Fruit fly (Drosophila melanogaster) whole organism, prepupa: ENCODE results near the gene Apt1.

Experiments used
- Blimp-1 ChIP-seq: fragments of 200-800 bp; sonication (Bioruptor generic); optimal IDR thresholded peaks from 3 replicates; lab custom pipeline; 2017; ENCODE audit warnings: missing biosample characterization, missing genetic modification characterization, mild to moderate bottlenecking, moderate library complexity, missing genetic modification reagents
- CG10631 ChIP-seq: fragments of 200-800 bp; sonication (Bioruptor generic); optimal IDR thresholded peaks from 2 replicates; lab custom pipeline; 2016; ENCODE audit warnings: missing biosample characterization, missing genetic modification characterization
- CG10669 ChIP-seq: fragments of 200-800 bp; sonication (Bioruptor generic); optimal IDR thresholded peaks from 3 replicates; lab custom pipeline; 2018; ENCODE audit warnings: missing biosample characterization, mild to moderate bottlenecking, missing genetic modification characterization, moderate library complexity
- CG11294 ChIP-seq: fragments of 200-800 bp; sonication (Bioruptor generic); IDR thresholded peaks from 2 replicates; pipeline ENCODE4 v1.3.6; 2022; ENCODE audit warnings: missing biosample characterization, missing genetic modification characterization
- CG11902 ChIP-seq: fragments of 200-800 bp; sonication (Bioruptor generic); optimal IDR thresholded peaks from 3 replicates; lab custom pipeline; 2016; ENCODE audit warnings: missing biosample characterization, missing genetic modification characterization
- CG15336 ChIP-seq: fragments of 200-800 bp; sonication (Bioruptor generic); IDR thresholded peaks from 2 replicates; pipeline ENCODE4 v1.3.6; 2022; ENCODE audit warnings: missing biosample characterization, missing genetic modification characterization
- CG1621 ChIP-seq: fragments of 200-800 bp; sonication (Bioruptor generic); optimal IDR thresholded peaks from 3 replicates; lab custom pipeline; 2018; ENCODE audit warnings: missing biosample characterization, mild to moderate bottlenecking, missing genetic modification characterization
- CG16779 ChIP-seq: fragments of 200-800 bp; sonication (Bioruptor generic); optimal IDR thresholded peaks from 3 replicates; lab custom pipeline; 2017; ENCODE audit warnings: missing biosample characterization, mild to moderate bottlenecking, missing genetic modification characterization
- CG3032 ChIP-seq: fragments of 200-800 bp; optimal IDR thresholded peaks from 2 replicates; lab custom pipeline; 2019; ENCODE audit warnings: missing biosample characterization, mild to moderate bottlenecking, missing genetic modification characterization, moderate library complexity
- CG31627 ChIP-seq: fragments of 200-800 bp; sonication (Bioruptor generic); optimal IDR thresholded peaks from 3 replicates; lab custom pipeline; 2016; ENCODE audit warnings: missing biosample characterization, missing genetic modification characterization
- CG32006 ChIP-seq: fragments of 200-800 bp; sonication (Bioruptor generic); optimal IDR thresholded peaks from 3 replicates; lab custom pipeline; 2017; ENCODE audit warnings: missing biosample characterization, mild to moderate bottlenecking, missing genetic modification characterization
- CG34406 ChIP-seq: fragments of 200-800 bp; sonication (Bioruptor generic); optimal IDR thresholded peaks from 3 replicates; lab custom pipeline; 2016; ENCODE audit warnings: missing biosample characterization, missing genetic modification characterization
- CG4318 ChIP-seq: fragments of 200-800 bp; sonication (Bioruptor generic); optimal IDR thresholded peaks from 3 replicates; lab custom pipeline; 2017; ENCODE audit warnings: missing biosample characterization, mild to moderate bottlenecking, missing genetic modification characterization
- CG6163 ChIP-seq: fragments of 200-800 bp; sonication (Bioruptor generic); IDR thresholded peaks from 3 replicates; pipeline ENCODE4 v1.3.6; 2022; ENCODE audit warnings: missing biosample characterization, missing genetic modification characterization
- CG8119 ChIP-seq: fragments of 200-800 bp; sonication (Bioruptor generic); IDR thresholded peaks from 3 replicates; pipeline ENCODE4 v1.3.6; 2022; ENCODE audit warnings: missing biosample characterization, missing genetic modification characterization
- CG8319 ChIP-seq: fragments of 200-800 bp; sonication (Bioruptor generic); optimal IDR thresholded peaks from 3 replicates; lab custom pipeline; 2016; ENCODE audit warnings: missing biosample characterization, missing genetic modification characterization
- CG8632 ChIP-seq: fragments of 200-800 bp; sonication (Bioruptor generic); optimal IDR thresholded peaks from 3 replicates; lab custom pipeline; 2016; ENCODE audit warnings: missing biosample characterization, missing genetic modification characterization
- CG9139 ChIP-seq: fragments of 200-800 bp; sonication (Bioruptor generic); optimal IDR thresholded peaks from 3 replicates; lab custom pipeline; 2017; ENCODE audit warnings: missing biosample characterization, mild to moderate bottlenecking, missing genetic modification characterization
- Eip78C ChIP-seq: fragments of 200-800 bp; sonication (Bioruptor generic); peaks from one replicate; lab custom pipeline; 2016; ENCODE audit warnings: missing biosample characterization, missing genetic modification characterization
- Eip93F ChIP-seq: fragments of 200-800 bp; sonication (Bioruptor generic); optimal IDR thresholded peaks from 2 replicates; lab custom pipeline; 2016; ENCODE audit warnings: missing biosample characterization, mild to moderate bottlenecking, missing genetic modification characterization
- Ets21C ChIP-seq: fragments of 200-800 bp; sonication (Bioruptor generic); optimal IDR thresholded peaks from 3 replicates; lab custom pipeline; 2016; ENCODE audit warnings: missing biosample characterization, missing genetic modification characterization
- Ets96B ChIP-seq: fragments of 200-800 bp; optimal IDR thresholded peaks from 2 replicates; lab custom pipeline; 2019; ENCODE audit warnings: missing biosample characterization, mild to moderate bottlenecking, missing genetic modification characterization, moderate library complexity
- Gug ChIP-seq: fragments of 200-800 bp; sonication (Bioruptor generic); IDR thresholded peaks from 2 replicates; pipeline ENCODE4 v1.3.6; 2022; ENCODE audit warnings: missing biosample characterization, missing genetic modification characterization
- Hr38 ChIP-seq: sonication (Bioruptor generic); optimal IDR thresholded peaks from 2 replicates; lab custom pipeline; 2016; ENCODE audit warnings: missing biosample characterization, missing genetic modification characterization
- Hr39 ChIP-seq: fragments of 200-800 bp; sonication (Bioruptor generic); optimal IDR thresholded peaks from 2 replicates; lab custom pipeline; 2016; ENCODE audit warnings: missing biosample characterization, missing genetic modification characterization
- Hr4 ChIP-seq: fragments of 200-800 bp; sonication (Bioruptor generic); optimal IDR thresholded peaks from 3 replicates; lab custom pipeline; 2016; ENCODE audit warnings: missing biosample characterization, missing genetic modification characterization
- Lpt ChIP-seq: fragments of 200-800 bp; sonication (Bioruptor generic); optimal IDR thresholded peaks from 3 replicates; lab custom pipeline; 2016; ENCODE audit warnings: missing biosample characterization, missing genetic modification characterization
- Met ChIP-seq: fragments of 200-800 bp; sonication (Bioruptor generic); optimal IDR thresholded peaks from 3 replicates; lab custom pipeline; 2016; ENCODE audit warnings: missing biosample characterization, missing genetic modification characterization
- Smox ChIP-seq: fragments of 200-800 bp; sonication (Bioruptor generic); optimal IDR thresholded peaks from 3 replicates; lab custom pipeline; 2016; ENCODE audit warnings: missing biosample characterization, missing genetic modification characterization
- Sox14 ChIP-seq: fragments of 200-800 bp; sonication (Bioruptor generic); optimal IDR thresholded peaks from 3 replicates; lab custom pipeline; 2016; ENCODE audit warnings: missing biosample characterization, missing genetic modification characterization
- achi ChIP-seq: fragments of 200-800 bp; sonication (Bioruptor generic); optimal IDR thresholded peaks from 3 replicates; lab custom pipeline; 2016; ENCODE audit warnings: missing biosample characterization, missing genetic modification characterization
- acj6 ChIP-seq: fragments of 200-800 bp; sonication (Bioruptor generic); optimal IDR thresholded peaks from 3 replicates; lab custom pipeline; 2016; ENCODE audit warnings: missing biosample characterization, missing genetic modification characterization
- dac ChIP-seq: fragments of 200-800 bp; sonication (Bioruptor generic); optimal IDR thresholded peaks from 2 replicates; lab custom pipeline; 2017; ENCODE audit warnings: missing biosample characterization, mild to moderate bottlenecking, missing genetic modification characterization
- dsx ChIP-seq: fragments of 200-800 bp; optimal IDR thresholded peaks from 3 replicates; lab custom pipeline; 2019; ENCODE audit warnings: missing biosample characterization, mild to moderate bottlenecking, missing genetic modification characterization, moderate library complexity; ENCODE audit not compliant: poor library complexity, severe bottlenecking
- eg ChIP-seq: fragments of 200-800 bp; sonication (Bioruptor generic); IDR thresholded peaks from 3 replicates; pipeline ENCODE4 v1.3.6; 2022; ENCODE audit warnings: missing biosample characterization, missing genetic modification characterization
- esn ChIP-seq: fragments of 200-800 bp; sonication (Bioruptor generic); optimal IDR thresholded peaks from 2 replicates; lab custom pipeline; 2016; ENCODE audit warnings: missing biosample characterization, mild to moderate bottlenecking, missing genetic modification characterization, moderate library complexity
- fd85E ChIP-seq: fragments of 200-800 bp; sonication (Bioruptor generic); optimal IDR thresholded peaks from 3 replicates; lab custom pipeline; 2016; ENCODE audit warnings: missing biosample characterization, missing genetic modification characterization
- fkh ChIP-seq: fragments of 200-800 bp; sonication (Bioruptor generic); optimal IDR thresholded peaks from 3 replicates; lab custom pipeline; 2017; ENCODE audit warnings: missing biosample characterization, mild to moderate bottlenecking, missing genetic modification characterization, moderate library complexity
- lz ChIP-seq: fragments of 200-800 bp; sonication (Bioruptor generic); optimal IDR thresholded peaks from 3 replicates; lab custom pipeline; 2016; ENCODE audit warnings: missing biosample characterization, missing genetic modification characterization
- salr ChIP-seq, 2 experiments: fragments of 200-800 bp; sonication (Bioruptor generic); optimal IDR thresholded peaks; 3 replicates each; lab custom pipeline; 2016 to 2018; ENCODE audit warnings: missing biosample characterization in 2 of 2, missing genetic modification characterization in 2 of 2, mild to moderate bottlenecking in 1 of 2
- ss ChIP-seq, 2 experiments: fragments of 200-800 bp; sonication (Bioruptor generic); optimal IDR thresholded peaks; 2 replicates in 1 of 2; 3 replicates in 1 of 2; lab custom pipeline; 2017 to 2018; ENCODE audit warnings: mild to moderate bottlenecking in 2 of 2, missing biosample characterization in 2 of 2, missing genetic modification characterization in 2 of 2, moderate library complexity in 1 of 2
- svp ChIP-seq: fragments of 200-800 bp; sonication (Bioruptor generic); peaks from one replicate; lab custom pipeline; 2016; ENCODE audit warnings: missing biosample characterization, missing genetic modification characterization
- topi ChIP-seq: fragments of 200-800 bp; sonication (Bioruptor generic); optimal IDR thresholded peaks from 3 replicates; lab custom pipeline; 2016; ENCODE audit warnings: missing biosample characterization, missing genetic modification characterization
- vri ChIP-seq: fragments of 200-800 bp; sonication (Bioruptor generic); optimal IDR thresholded peaks from 3 replicates; lab custom pipeline; 2016; ENCODE audit warnings: missing biosample characterization, mild to moderate bottlenecking, missing genetic modification characterization

The Apt1 gene

dm6 chr3L:11626229-11626826, 1.5 kb upstream of the Apt1 start, which contains the start of gene PCID2:
TSS of gene PCID2 (plus strand) at chr3L:11626441.
- peak; percentile 16 for TF ChIP-seq Eip78C
- TF ChIP-seq vri: no peak
- TF ChIP-seq svp (GFP tag; lab: Kevin White, UChicago): peak; percentile 82

dm6 chr3L:11630684-11631083, 2.8 kb downstream of the Apt1 start:
- TF ChIP-seq Blimp-1 (no peak), lz (GFP tag; lab: Kevin White, UChicago) (peak; percentile 24), esn (GFP tag; lab: Kevin White, UChicago) (peak; percentile 9)

- TF ChIP-seq CG9139: peak; percentile 10
- peak; percentile 4 for TF ChIP-seq Sox14 (GFP tag; lab: Kevin White, UChicago)
- TF ChIP-seq svp (GFP tag; lab: Kevin White, UChicago): peak; percentile 8
- TF ChIP-seq Eip78C: peak; percentile 31
- no peak for TF ChIP-seq acj6 (GFP tag; lab: Kevin White, UChicago)
- no peak for TF ChIP-seq fkh
- peak in 1 of 2 experiments; percentile 17 for TF ChIP-seq ss (GFP tag; optimal IDR thresholded peaks at IDR 0.05; lab: Kevin White, UChicago)
- TF ChIP-seq Hr4 (GFP tag; lab: Kevin White, UChicago): no peak
- peak; percentile 23 for TF ChIP-seq dsx
- TF ChIP-seq Hr39: no peak
- no peak for TF ChIP-seq Lpt
Measured at dm6 chr3L:11631092-11631491, 3.3 kb downstream of the Apt1 start, which contains the start of gene CG32091. TSS of gene CG32091 (plus strand) at chr3L:11631392.

dm6 chr3L:11634551-11634950, 6.7 kb downstream of the Apt1 start:
- no peak for TF ChIP-seq CG11294 (GFP tag; lab: Robert Waterston, UW)
- no peak for TF ChIP-seq CG31627 (GFP tag; lab: Kevin White, UChicago)
- peak; percentile 15 for TF ChIP-seq dac (GFP tag; lab: Kevin White, UChicago)
- no peak for TF ChIP-seq acj6 (GFP tag; lab: Kevin White, UChicago)
- no peak for TF ChIP-seq Smox
- TF ChIP-seq CG34406: no peak
- no peak for TF ChIP-seq topi (GFP tag; lab: Kevin White, UChicago)
- no peak for TF ChIP-seq salr (GFP tag; optimal IDR thresholded peaks at IDR 0.05; lab: Kevin White, UChicago)
- peak; percentile 67 for TF ChIP-seq CG9139
- TF ChIP-seq vri: no peak
- TF ChIP-seq Lpt: peak; percentile 25
- no peak for TF ChIP-seq Ets21C (GFP tag; lab: Kevin White, UChicago)
- peak; percentile 0 for TF ChIP-seq esn (GFP tag; lab: Kevin White, UChicago)
- TF ChIP-seq CG10669 (GFP tag; lab: Kevin White, UChicago): peak; percentile 42
- no peak for TF ChIP-seq CG8319 (GFP tag; lab: Kevin White, UChicago)
- peak; percentile 82 for TF ChIP-seq CG16779 (tag; lab: Kevin White, UChicago)
- TF ChIP-seq CG11902 (GFP tag; lab: Kevin White, UChicago): no peak
- TF ChIP-seq CG6163 (GFP tag; lab: Robert Waterston, UW): peak; percentile 82; the same call in 2 of the 3 replicates
- peak; percentile 38; the same call in 1 of the 2 replicates for TF ChIP-seq Gug (GFP tag; lab: Robert Waterston, UW)
- peak; percentile 85; the same call in 2 of the 3 replicates for TF ChIP-seq eg
- no peak for TF ChIP-seq Sox14 (GFP tag; lab: Kevin White, UChicago)
- TF ChIP-seq CG15336: peak; percentile 58
- no peak for TF ChIP-seq fkh
- no peak for TF ChIP-seq Hr38 (GFP tag; lab: Kevin White, UChicago)
- TF ChIP-seq CG4318 (GFP tag; lab: Kevin White, UChicago): no peak
- TF ChIP-seq svp (GFP tag; lab: Kevin White, UChicago): peak; percentile 61
- TF ChIP-seq fd85E: no peak
- peak; percentile 39 for TF ChIP-seq achi
- TF ChIP-seq CG8119 (GFP tag; lab: Robert Waterston, UW): peak; percentile 80; the same call in 2 of the 3 replicates
- TF ChIP-seq Eip93F (GFP tag; lab: Kevin White, UChicago): no peak
- no peak for TF ChIP-seq Blimp-1
- TF ChIP-seq CG10631: peak; percentile 10
- peak; percentile 71 for TF ChIP-seq CG1621 (tag; lab: Kevin White, UChicago)
- TF ChIP-seq CG32006 (GFP tag; lab: Kevin White, UChicago): no peak
- TF ChIP-seq Hr39: no peak
- TF ChIP-seq CG8632 (GFP tag; lab: Kevin White, UChicago): no peak
- no peak for TF ChIP-seq Met (GFP tag; lab: Kevin White, UChicago)
- peak; percentile 52 for TF ChIP-seq CG3032 (tag; lab: Kevin White, UChicago)
- peak; percentile 75 for TF ChIP-seq Ets96B (tag; lab: Kevin White, UChicago)
